Worm (Caenorhabditis elegans) whole organism, L3 larva: ENCODE data around the gene alg-1.

Experiments used
- R02D3.7 ChIP-seq: fragments of 150-350 bp; optimal IDR thresholded peaks from 2 replicates; lab custom pipeline; 2014; ENCODE audit warnings: missing biosample characterization, missing genetic modification characterization
- ama-1 ChIP-seq: fragments of 150-350 bp; optimal IDR thresholded peaks from 2 replicates; lab custom pipeline; 2018
- ceh-16 ChIP-seq: sonication (generic microtip); optimal IDR thresholded peaks from 2 replicates; lab custom pipeline; 2017; ENCODE audit warnings: missing biosample characterization, missing genetic modification characterization
- ceh-28 ChIP-seq: fragments of 150-350 bp; optimal IDR thresholded peaks from 2 replicates; lab custom pipeline; 2014; ENCODE audit warnings: missing biosample characterization, missing genetic modification reagents, missing genetic modification characterization
- ceh-82 ChIP-seq: fragments of 150-350 bp; optimal IDR thresholded peaks from 2 replicates; lab custom pipeline; 2014; ENCODE audit warnings: missing biosample characterization, missing genetic modification characterization
- daf-12 ChIP-seq: fragments of 150-350 bp; optimal IDR thresholded peaks from 2 replicates; lab custom pipeline; 2014; ENCODE audit warnings: missing biosample characterization, missing genetic modification reagents, missing genetic modification characterization
- egl-27 ChIP-seq: sonication (generic microtip); optimal IDR thresholded peaks from 4 replicates; lab custom pipeline; 2017; ENCODE audit warnings: missing biosample characterization, missing genetic modification reagents, missing genetic modification characterization
- egl-5 ChIP-seq: fragments of 150-350 bp; optimal IDR thresholded peaks from 2 replicates; lab custom pipeline; 2017; ENCODE audit warnings: missing biosample characterization, missing genetic modification reagents, missing genetic modification characterization, inconsistent platforms
- elt-1 ChIP-seq: fragments of 150-350 bp; optimal IDR thresholded peaks from 2 replicates; lab custom pipeline; 2014; ENCODE audit warnings: missing biosample characterization, missing genetic modification characterization
- elt-2 ChIP-seq: sonication (generic microtip); optimal IDR thresholded peaks from 2 replicates; lab custom pipeline; 2016; ENCODE audit warnings: missing genetic modification reagents, mild to moderate bottlenecking, missing genetic modification characterization, missing compliant biosample characterization
- elt-3 ChIP-seq, 3 experiments: fragments of 150-350 bp in 1 of 3; sonication (generic microtip) in 2 of 3; optimal IDR thresholded peaks; 2 replicates in 2 of 3; 4 replicates in 1 of 3; lab custom pipeline; 2014 to 2017; ENCODE audit warnings: missing biosample characterization in 3 of 3, missing genetic modification characterization in 3 of 3
- fkh-2 ChIP-seq: fragments of 150-350 bp; optimal IDR thresholded peaks from 2 replicates; lab custom pipeline; 2014; ENCODE audit warnings: missing biosample characterization, missing genetic modification reagents, missing genetic modification characterization
- hmg-11 ChIP-seq: sonication (generic microtip); optimal IDR thresholded peaks from 2 replicates; lab custom pipeline; 2016; ENCODE audit warnings: missing genetic modification characterization, missing compliant biosample characterization
- jun-1 ChIP-seq: fragments of 150-350 bp; optimal IDR thresholded peaks from 2 replicates; lab custom pipeline; 2014; ENCODE audit warnings: missing biosample characterization, missing genetic modification reagents, missing genetic modification characterization
- lin-15B ChIP-seq: fragments of 150-350 bp; optimal IDR thresholded peaks from 2 replicates; lab custom pipeline; 2014; ENCODE audit warnings: missing biosample characterization, missing genetic modification characterization
- lin-39 ChIP-seq: fragments of 150-350 bp; optimal IDR thresholded peaks from 2 replicates; lab custom pipeline; 2018; ENCODE audit warnings: missing biosample characterization, missing genetic modification reagents, missing genetic modification characterization
- mml-1 ChIP-seq: fragments of 150-350 bp; sonication (generic microtip); optimal IDR thresholded peaks from 3 replicates; lab custom pipeline; 2014; ENCODE audit warnings: missing biosample characterization, missing genetic modification characterization
- nfya-1 ChIP-seq: sonication (generic microtip); optimal IDR thresholded peaks from 2 replicates; lab custom pipeline; 2017; ENCODE audit warnings: missing genetic modification characterization, mild to moderate bottlenecking, missing compliant biosample characterization, antibody characterized with exemption, moderate library complexity; ENCODE audit not compliant: insufficient read depth
- nhr-11 ChIP-seq: fragments of 150-350 bp; optimal IDR thresholded peaks from 2 replicates; lab custom pipeline; 2014; ENCODE audit warnings: missing biosample characterization, missing genetic modification characterization
- nhr-12 ChIP-seq: fragments of 150-350 bp; optimal IDR thresholded peaks from 2 replicates; lab custom pipeline; 2014; ENCODE audit warnings: missing biosample characterization, missing genetic modification characterization
- nhr-23 ChIP-seq: fragments of 150-350 bp; optimal IDR thresholded peaks from 2 replicates; lab custom pipeline; 2014; ENCODE audit warnings: missing biosample characterization, missing genetic modification reagents, missing genetic modification characterization
- nhr-25 ChIP-seq: sonication (generic microtip); optimal IDR thresholded peaks from 2 replicates; lab custom pipeline; 2017; ENCODE audit warnings: missing biosample characterization, missing genetic modification characterization
- nhr-28 ChIP-seq: fragments of 150-350 bp; optimal IDR thresholded peaks from 2 replicates; lab custom pipeline; 2014; ENCODE audit warnings: missing biosample characterization, missing genetic modification characterization
- nhr-43 ChIP-seq: sonication (generic microtip); optimal IDR thresholded peaks from 2 replicates; lab custom pipeline; 2016; ENCODE audit warnings: mild to moderate bottlenecking, missing genetic modification characterization, missing compliant biosample characterization; ENCODE audit not compliant: poor library complexity, severe bottlenecking
- nhr-67 ChIP-seq: fragments of 150-350 bp; optimal IDR thresholded peaks from 2 replicates; lab custom pipeline; 2014; ENCODE audit warnings: missing biosample characterization, missing genetic modification characterization
- nhr-76 ChIP-seq: fragments of 150-350 bp; sonication (generic microtip); optimal IDR thresholded peaks from 5 replicates; lab custom pipeline; 2014; ENCODE audit warnings: missing biosample characterization, missing genetic modification characterization
- pha-4 ChIP-seq: fragments of 150-350 bp; optimal IDR thresholded peaks from 2 replicates; lab custom pipeline; 2014; ENCODE audit warnings: missing biosample characterization, missing genetic modification reagents, missing genetic modification characterization
- pqm-1 ChIP-seq: fragments of 150-350 bp; optimal IDR thresholded peaks from 2 replicates; lab custom pipeline; 2017; ENCODE audit warnings: missing biosample characterization, missing genetic modification characterization, inconsistent platforms
- snpc-4 ChIP-seq: fragments of 150-350 bp; optimal IDR thresholded peaks from 2 replicates; lab custom pipeline; 2014; ENCODE audit warnings: missing biosample characterization, missing genetic modification characterization
- tbx-2 ChIP-seq: sonication (generic microtip); optimal IDR thresholded peaks from 2 replicates; lab custom pipeline; 2016; ENCODE audit warnings: mild to moderate bottlenecking, missing genetic modification characterization, missing compliant biosample characterization
- unc-39 ChIP-seq: sonication (generic microtip); optimal IDR thresholded peaks from 4 replicates; lab custom pipeline; 2017; ENCODE audit warnings: missing biosample characterization, missing genetic modification characterization
- unc-62 ChIP-seq: fragments of 150-350 bp; sonication (generic microtip); optimal IDR thresholded peaks from 4 replicates; lab custom pipeline; 2014; ENCODE audit warnings: missing biosample characterization, missing genetic modification reagents, missing genetic modification characterization
- zag-1 ChIP-seq: fragments of 150-350 bp; optimal IDR thresholded peaks from 2 replicates; lab custom pipeline; 2014; ENCODE audit warnings: missing biosample characterization, missing genetic modification characterization
- ztf-11 ChIP-seq: fragments of 150-350 bp; optimal IDR thresholded peaks from 2 replicates; lab custom pipeline; 2014; ENCODE audit warnings: missing biosample characterization, missing genetic modification characterization
- ztf-4 ChIP-seq: fragments of 150-350 bp; optimal IDR thresholded peaks from 2 replicates; lab custom pipeline; 2014; ENCODE audit warnings: missing biosample characterization, missing genetic modification characterization

Gene alg-1

DNA sequence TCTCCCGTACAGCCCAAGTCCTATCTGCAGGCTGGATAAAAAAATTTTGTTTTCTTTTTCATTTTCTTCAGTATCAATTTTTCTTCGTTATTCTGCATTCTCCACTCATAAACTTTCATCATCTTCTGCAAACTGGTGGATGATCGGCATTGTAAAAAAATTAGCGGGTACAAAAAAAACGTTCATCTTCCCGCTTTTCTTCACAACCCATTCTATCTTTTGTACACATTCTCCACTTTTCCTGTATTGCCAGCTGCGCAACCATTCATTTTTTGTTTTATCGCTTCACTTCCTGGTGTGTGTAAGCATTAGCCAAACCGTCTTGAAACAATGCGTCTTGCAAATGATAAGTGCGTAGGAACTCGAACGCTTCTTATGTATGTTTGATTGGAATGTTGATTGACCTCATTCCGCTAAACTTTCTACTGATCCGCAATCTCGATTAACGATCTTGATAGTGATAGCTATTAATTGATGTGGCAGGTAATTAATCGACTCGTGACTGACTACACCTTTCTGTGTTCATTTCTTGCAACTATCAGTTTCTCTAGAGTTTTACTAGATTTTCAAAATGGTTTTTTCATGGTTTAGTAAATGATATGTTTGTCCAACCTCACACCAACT, 25.6 kb downstream of the alg-1 start:
- TF ChIP-seq pha-4 (tag; lab: Kevin White, UChicago) (no peak), mml-1 (tag; lab: Kevin White, UChicago) (no peak), ceh-16 (tag; lab: Kevin White, UChicago) (no peak), jun-1 (tag; lab: Kevin White, UChicago) (peak; percentile 44), ceh-28 (tag; lab: Kevin White, UChicago) (no peak), elt-3 (tag; optimal IDR thresholded peaks at IDR 0.05; lab: Kevin White, UChicago) (peak; percentile 27 to 53 (median 29)), elt-2 (tag; lab: Kevin White, UChicago) (peak; percentile 57), unc-62 (GFP tag; lab: Kevin White, UChicago) (peak; percentile 73), zag-1 (tag; lab: Kevin White, UChicago) (no peak), nhr-25 (tag; lab: Kevin White, UChicago) (peak; percentile 75), nhr-76 (tag; lab: Kevin White, UChicago) (no peak), nfya-1 (tag; lab: Kevin White, UChicago) (no peak), unc-39 (tag; lab: Kevin White, UChicago) (no peak), fkh-2 (no peak), nhr-23 (tag; lab: Kevin White, UChicago) (peak; percentile 82), nhr-67 (tag; lab: Kevin White, UChicago) (no peak), egl-5 (tag; lab: Kevin White, UChicago) (peak; percentile 4), R02D3.7 (no peak), snpc-4 (no peak), elt-1 (peak; percentile 90), lin-15B (tag; lab: Kevin White, UChicago) (no peak), nhr-12 (tag; lab: Kevin White, UChicago) (no peak), pqm-1 (tag; lab: Kevin White, UChicago) (peak; percentile 16), lin-39 (tag; lab: Kevin White, UChicago) (no peak), nhr-43 (tag; lab: Kevin White, UChicago) (peak; percentile 74), nhr-11 (tag; lab: Kevin White, UChicago) (no peak), daf-12 (no peak), ztf-4 (tag; lab: Kevin White, UChicago) (no peak), ztf-11 (no peak), egl-27 (tag; lab: Kevin White, UChicago) (no peak), hmg-11 (tag; lab: Kevin White, UChicago) (no peak), tbx-2 (tag; lab: Kevin White, UChicago) (no peak)

- TF ChIP-seq nhr-43 (tag; lab: Kevin White, UChicago) = peak; percentile 70
- TF ChIP-seq tbx-2 (tag; lab: Kevin White, UChicago) = peak; percentile 29
- no peak for TF ChIP-seq nhr-12 (tag; lab: Kevin White, UChicago)
- peak; percentile 41 for TF ChIP-seq nfya-1 (tag; lab: Kevin White, UChicago)
- TF ChIP-seq egl-5 (tag; lab: Kevin White, UChicago) = peak; percentile 52
- TF ChIP-seq snpc-4 = peak; percentile 38
- peak; percentile 22 for TF ChIP-seq ama-1 (lab: Kevin White, UChicago)
- TF ChIP-seq nhr-23 (tag; lab: Kevin White, UChicago) = peak; percentile 74
- peak; percentile 50 for TF ChIP-seq nhr-25 (tag; lab: Kevin White, UChicago)
- TF ChIP-seq hmg-11 (tag; lab: Kevin White, UChicago) = no peak
- no peak for TF ChIP-seq ceh-82 (tag; lab: Kevin White, UChicago)
- TF ChIP-seq lin-39 (tag; lab: Kevin White, UChicago) = peak; percentile 41
- peak; percentile 0 for TF ChIP-seq unc-62 (GFP tag; lab: Kevin White, UChicago)
- TF ChIP-seq elt-3 (tag; optimal IDR thresholded peaks at IDR 0.05; lab: Kevin White, UChicago) = no peak
- peak; percentile 73 for TF ChIP-seq elt-1
- TF ChIP-seq egl-27 (tag; lab: Kevin White, UChicago) = peak; percentile 4
- TF ChIP-seq, all 47 proteins: peak for 12
Observed at ce11 chrX:13975314-13975713, 26.4 kb downstream of the alg-1 start, which contains the start of gene F48F7.5. Gene F48F7.5, plus strand, starts transcription at chrX:13975653.

ce11 chrX:13977439-13978118, 28.7 kb downstream of the alg-1 start, which contains the start of gene F48F7.6:
Gene F48F7.6, plus strand, starts transcription at chrX:13977829.
- peak; percentile 57 for TF ChIP-seq hmg-11 (tag; lab: Kevin White, UChicago)
- peak; percentile 92 for TF ChIP-seq lin-39 (tag; lab: Kevin White, UChicago)
- TF ChIP-seq elt-2 (tag; lab: Kevin White, UChicago) = peak; percentile 17
- peak; percentile 73 for TF ChIP-seq egl-5 (tag; lab: Kevin White, UChicago)
- TF ChIP-seq tbx-2 (tag; lab: Kevin White, UChicago) = peak; percentile 10
- TF ChIP-seq jun-1 (tag; lab: Kevin White, UChicago) = no peak
- TF ChIP-seq daf-12 = no peak
- TF ChIP-seq nfya-1 (tag; lab: Kevin White, UChicago) = peak; percentile 69
- peak; percentile 15 for TF ChIP-seq snpc-4
- peak; percentile 51 for TF ChIP-seq lin-15B (tag; lab: Kevin White, UChicago)
- TF ChIP-seq unc-62 (GFP tag; lab: Kevin White, UChicago) = no peak
- peak; percentile 29 for TF ChIP-seq ceh-28 (tag; lab: Kevin White, UChicago)
- no peak for TF ChIP-seq nhr-23 (tag; lab: Kevin White, UChicago)
- peak; percentile 64 for TF ChIP-seq pha-4 (tag; lab: Kevin White, UChicago)
- no peak for TF ChIP-seq nhr-28 (tag; lab: Kevin White, UChicago)
